Worm (Caenorhabditis elegans) whole organism, young adult: ENCODE data around the gene F42H10.2.
A peak's percentile ranks its signal among the peaks of the same experiment; 100 is the strongest.

Experiments
- B0019.2 ChIP-seq: fragments of 200-800 bp; sonication (Bioruptor generic); conservative IDR thresholded peaks from 2 replicates; pipeline ENCODE4 v1.3.6; 2022; ENCODE audit warnings: missing genetic modification reagents, missing genetic modification characterization, missing compliant biosample characterization
- B0336.3 ChIP-seq: fragments of 200-800 bp; sonication (Bioruptor generic); IDR thresholded peaks from 2 replicates; pipeline ENCODE4 v1.3.6; 2022; ENCODE audit warnings: missing genetic modification characterization, missing compliant biosample characterization
- C06A6.2 ChIP-seq: fragments of 200-800 bp; sonication (Bioruptor generic); conservative IDR thresholded peaks from 2 replicates; pipeline ENCODE4 v1.3.6; 2022; ENCODE audit warnings: missing genetic modification characterization, missing compliant biosample characterization
- C17E4.6 ChIP-seq: fragments of 200-800 bp; sonication (Bioruptor generic); IDR thresholded peaks from 2 replicates; pipeline ENCODE4 v1.3.6; 2022; ENCODE audit warnings: missing genetic modification reagents, missing genetic modification characterization, missing compliant biosample characterization
- F39B2.1 ChIP-seq: fragments of 200-800 bp; sonication (Bioruptor generic); IDR thresholded peaks from 2 replicates; pipeline ENCODE4 v1.3.6; 2022; ENCODE audit warnings: missing genetic modification reagents, missing genetic modification characterization, missing compliant biosample characterization
- F55B11.4 ChIP-seq: sonication (generic microtip); optimal IDR thresholded peaks from 2 replicates; lab custom pipeline; 2016; ENCODE audit warnings: missing compliant biosample characterization, missing genetic modification characterization, borderline replicate concordance; ENCODE audit not compliant: insufficient read depth
- F57C9.4 ChIP-seq: sonication (generic microtip); optimal IDR thresholded peaks from 2 replicates; lab custom pipeline; 2017; ENCODE audit warnings: mild to moderate bottlenecking, missing genetic modification characterization, missing compliant biosample characterization
- K12H6.12 ChIP-seq: fragments of 200-800 bp; sonication (Bioruptor generic); optimal IDR thresholded peaks from 2 replicates; lab custom pipeline; 2018; ENCODE audit warnings: mild to moderate bottlenecking, missing genetic modification characterization, missing compliant biosample characterization
- T26A5.8 ChIP-seq: sonication (generic microtip); optimal IDR thresholded peaks from 2 replicates; lab custom pipeline; 2016; ENCODE audit warnings: missing genetic modification characterization, missing compliant biosample characterization
- Y53G8AR.9 ChIP-seq: fragments of 200-800 bp; sonication (Bioruptor generic); conservative IDR thresholded peaks from 2 replicates; pipeline ENCODE4 v1.3.6; 2022; ENCODE audit warnings: missing genetic modification reagents, missing genetic modification characterization, missing compliant biosample characterization
- Y56A3A.18 ChIP-seq: fragments of 200-800 bp; sonication (Bioruptor generic); IDR thresholded peaks from 2 replicates; pipeline ENCODE4 v1.3.6; 2022; ENCODE audit warnings: missing genetic modification reagents, missing genetic modification characterization, missing compliant biosample characterization
- Y79H2A.3 ChIP-seq: fragments of 200-800 bp; sonication (Bioruptor generic); conservative IDR thresholded peaks from 2 replicates; pipeline ENCODE4 v1.3.6; 2022; ENCODE audit warnings: missing genetic modification reagents, missing genetic modification characterization, missing compliant biosample characterization
- Y95B8A.8 ChIP-seq: fragments of 200-800 bp; sonication (Bioruptor generic); IDR thresholded peaks from 2 replicates; pipeline ENCODE4 v1.3.6; 2022; ENCODE audit warnings: missing genetic modification reagents, missing genetic modification characterization, missing compliant biosample characterization
- ZK185.1 ChIP-seq: sonication (generic microtip); optimal IDR thresholded peaks from 2 replicates; lab custom pipeline; 2016; ENCODE audit warnings: mild to moderate bottlenecking, missing genetic modification characterization, missing compliant biosample characterization; ENCODE audit not compliant: poor library complexity, severe bottlenecking
- akir-1 ChIP-seq: fragments of 200-800 bp; sonication (Bioruptor generic); optimal IDR thresholded peaks from 2 replicates; lab custom pipeline; 2018; ENCODE audit warnings: mild to moderate bottlenecking, missing genetic modification characterization, moderate library complexity, missing compliant biosample characterization
- atf-7 ChIP-seq: sonication (generic microtip); optimal IDR thresholded peaks from 2 replicates; lab custom pipeline; 2017; ENCODE audit warnings: mild to moderate bottlenecking, missing genetic modification characterization, missing compliant biosample characterization
- attf-5 ChIP-seq: fragments of 200-800 bp; sonication (Bioruptor generic); optimal IDR thresholded peaks from 2 replicates; lab custom pipeline; 2018; ENCODE audit warnings: mild to moderate bottlenecking, missing genetic modification characterization, missing compliant biosample characterization
- bed-2 ChIP-seq: fragments of 200-800 bp; sonication (Bioruptor generic); IDR thresholded peaks from 2 replicates; pipeline ENCODE4 v1.3.6; 2022; ENCODE audit warnings: missing genetic modification reagents, missing genetic modification characterization, missing compliant biosample characterization
- cebp-2 ChIP-seq: fragments of 200-800 bp; sonication (Bioruptor generic); IDR thresholded peaks from 2 replicates; pipeline ENCODE4 v1.3.6; 2022; ENCODE audit warnings: missing genetic modification characterization, missing compliant biosample characterization
- ceh-100 ChIP-seq: fragments of 200-800 bp; sonication (Bioruptor generic); IDR thresholded peaks from 2 replicates; pipeline ENCODE4 v1.3.6; 2022; ENCODE audit warnings: missing genetic modification reagents, missing genetic modification characterization, missing compliant biosample characterization
- ceh-40 ChIP-seq: fragments of 200-800 bp; sonication (Bioruptor generic); IDR thresholded peaks from 2 replicates; pipeline ENCODE4 v1.3.6; 2022; ENCODE audit warnings: missing genetic modification characterization, missing compliant biosample characterization
- dox-1 ChIP-seq: fragments of 200-800 bp; sonication (Bioruptor generic); IDR thresholded peaks from 2 replicates; pipeline ENCODE4 v1.3.6; 2022; ENCODE audit warnings: missing genetic modification reagents, missing genetic modification characterization, missing compliant biosample characterization
- dpff-1 ChIP-seq: sonication (generic microtip); optimal IDR thresholded peaks from 2 replicates; lab custom pipeline; 2017; ENCODE audit warnings: mild to moderate bottlenecking, missing genetic modification characterization, missing compliant biosample characterization
- efl-1 ChIP-seq: fragments of 150-350 bp; optimal IDR thresholded peaks from 2 replicates; lab custom pipeline; 2014; ENCODE audit warnings: missing biosample characterization, missing genetic modification reagents, missing genetic modification characterization
- egl-18 ChIP-seq: fragments of 200-800 bp; sonication (Bioruptor generic); IDR thresholded peaks from 2 replicates; pipeline ENCODE4 v1.3.6; 2022; ENCODE audit warnings: missing genetic modification reagents, missing genetic modification characterization, missing compliant biosample characterization
- ets-4 ChIP-seq: fragments of 200-800 bp; sonication (Bioruptor generic); optimal IDR thresholded peaks from 2 replicates; lab custom pipeline; 2018; ENCODE audit warnings: mild to moderate bottlenecking, missing genetic modification characterization, missing compliant biosample characterization
- hsf-1 ChIP-seq: fragments of 200-800 bp; sonication (Bioruptor generic); IDR thresholded peaks from 2 replicates; pipeline ENCODE4 v1.3.6; 2022; ENCODE audit warnings: missing genetic modification reagents, missing genetic modification characterization, missing compliant biosample characterization
- let-526 ChIP-seq: fragments of 200-800 bp; sonication (Bioruptor generic); IDR thresholded peaks from 2 replicates; pipeline ENCODE4 v1.3.6; 2022; ENCODE audit warnings: missing genetic modification reagents, missing genetic modification characterization, missing compliant biosample characterization
- lin-26 ChIP-seq: fragments of 200-800 bp; sonication (Bioruptor generic); IDR thresholded peaks from 2 replicates; pipeline ENCODE4 v1.3.6; 2022; ENCODE audit warnings: missing genetic modification reagents, missing genetic modification characterization, missing compliant biosample characterization
- lin-35 ChIP-seq, 3 experiments: fragments of 150-350 bp in 2 of 3; sonication (generic microtip) in 1 of 3; optimal IDR thresholded peaks; 2 replicates each; lab custom pipeline; 2014 to 2018; ENCODE audit warnings: missing biosample characterization in 3 of 3, missing genetic modification characterization in 3 of 3, missing genetic modification reagents in 3 of 3
- lin-40 ChIP-seq: sonication (generic microtip); optimal IDR thresholded peaks from 2 replicates; lab custom pipeline; 2016; ENCODE audit warnings: missing genetic modification characterization, mild to moderate bottlenecking, missing compliant biosample characterization, missing genotype, missing genetic modification reagents
- lir-1 ChIP-seq: fragments of 200-800 bp; sonication (Bioruptor generic); conservative IDR thresholded peaks from 2 replicates; pipeline ENCODE4 v1.3.6; 2022; ENCODE audit warnings: missing genetic modification reagents, missing genetic modification characterization, missing compliant biosample characterization
- lsl-1 ChIP-seq: fragments of 200-800 bp; sonication (Bioruptor generic); optimal IDR thresholded peaks from 2 replicates; lab custom pipeline; 2018; ENCODE audit warnings: mild to moderate bottlenecking, missing genetic modification characterization, moderate library complexity, missing compliant biosample characterization
- madf-10 ChIP-seq: sonication (generic microtip); optimal IDR thresholded peaks from 2 replicates; lab custom pipeline; 2016; ENCODE audit warnings: mild to moderate bottlenecking, missing genetic modification characterization, missing compliant biosample characterization
- mcd-1 ChIP-seq: fragments of 200-800 bp; sonication (Bioruptor generic); IDR thresholded peaks from 2 replicates; pipeline ENCODE4 v1.3.6; 2022; ENCODE audit warnings: missing genetic modification reagents, missing genetic modification characterization, missing compliant biosample characterization
- nfya-1 ChIP-seq: sonication (generic microtip); optimal IDR thresholded peaks from 2 replicates; lab custom pipeline; 2017; ENCODE audit warnings: antibody characterized with exemption, missing compliant biosample characterization, missing genetic modification characterization, borderline replicate concordance; ENCODE audit not compliant: insufficient read depth
- nhr-179 ChIP-seq: sonication (generic microtip); optimal IDR thresholded peaks from 2 replicates; lab custom pipeline; 2016; ENCODE audit warnings: mild to moderate bottlenecking, missing genetic modification characterization, missing compliant biosample characterization
- nhr-80 ChIP-seq: sonication (generic microtip); optimal IDR thresholded peaks from 2 replicates; lab custom pipeline; 2016; ENCODE audit warnings: missing genetic modification characterization, missing compliant biosample characterization
- rec-8 ChIP-seq, 2 experiments: sonication (generic microtip); optimal IDR thresholded peaks; 2 replicates each; lab custom pipeline; 2016; ENCODE audit warnings: mild to moderate bottlenecking in 2 of 2, missing genetic modification characterization in 2 of 2, missing genetic modification reagents in 2 of 2, missing genotype in 2 of 2, missing biosample characterization in 1 of 2, missing compliant biosample characterization in 1 of 2, moderate library complexity in 1 of 2
- rpc-1 ChIP-seq, 2 experiments: fragments of 150-350 bp in 1 of 2; sonication (generic microtip) in 1 of 2; optimal IDR thresholded peaks; 2 replicates each; lab custom pipeline; 2014 to 2018; ENCODE audit warnings: missing biosample characterization in 1 of 2, missing genetic modification characterization in 1 of 2, missing genetic modification reagents in 1 of 2, missing genotype in 1 of 2
- snpc-3.4 ChIP-seq: sonication (generic microtip); optimal IDR thresholded peaks from 2 replicates; lab custom pipeline; 2017; ENCODE audit warnings: missing genetic modification characterization, mild to moderate bottlenecking, missing compliant biosample characterization, antibody characterized with exemption, moderate library complexity, missing genotype, missing genetic modification reagents
- somi-1 ChIP-seq: fragments of 200-800 bp; sonication (Bioruptor generic); optimal IDR thresholded peaks from 2 replicates; lab custom pipeline; 2018; ENCODE audit warnings: mild to moderate bottlenecking, missing genetic modification characterization, missing compliant biosample characterization
- tbx-9 ChIP-seq: sonication (generic microtip); optimal IDR thresholded peaks from 2 replicates; lab custom pipeline; 2016; ENCODE audit warnings: borderline replicate concordance, missing genetic modification characterization, inconsistent platforms, missing compliant biosample characterization
- unc-130 ChIP-seq: sonication (generic microtip); optimal IDR thresholded peaks from 2 replicates; lab custom pipeline; 2016; ENCODE audit warnings: missing genetic modification reagents, missing genetic modification characterization, missing compliant biosample characterization
- ztf-22 ChIP-seq: fragments of 200-800 bp; sonication (Bioruptor generic); optimal IDR thresholded peaks from 2 replicates; lab custom pipeline; 2018; ENCODE audit warnings: mild to moderate bottlenecking, missing genetic modification characterization, moderate library complexity, missing compliant biosample characterization
- ztf-26 ChIP-seq: sonication (generic microtip); optimal IDR thresholded peaks from 2 replicates; lab custom pipeline; 2017; ENCODE audit warnings: missing genetic modification characterization, missing compliant biosample characterization
- ztf-28 ChIP-seq: fragments of 200-800 bp; sonication (Bioruptor generic); IDR thresholded peaks from 2 replicates; pipeline ENCODE4 v1.3.6; 2022; ENCODE audit warnings: missing genetic modification reagents, missing genetic modification characterization, missing compliant biosample characterization

Gene F42H10.2

ce11 chrIII:8443557-8444131 is 46.8 kb upstream of the F42H10.2 start, which contains the start of gene ufbp-1 (continued):
- TF ChIP-seq rec-8 (tag; optimal IDR thresholded peaks at IDR 0.05; lab: Kevin White, UChicago) (no peak), ztf-26 (tag; lab: Kevin White, UChicago) (peak; percentile 87), tbx-9 (tag; lab: Kevin White, UChicago) (no peak), nhr-80 (peak; percentile 44), C17E4.6 (peak; percentile 41; the same call in 1 of the 2 replicates), nfya-1 (no peak), Y79H2A.3 (no peak), lir-1 (GFP tag; lab: Robert Waterston, UW) (no peak), cebp-2 (GFP tag; lab: Robert Waterston, UW) (no peak; the same call in 1 of the 2 replicates), lin-40 (tag; lab: Kevin White, UChicago) (peak; percentile 36), hsf-1 (GFP tag; lab: Robert Waterston, UW) (peak; percentile 83), let-526 (no peak), lsl-1 (GFP tag; lab: Kevin White, UChicago) (peak; percentile 33), egl-18 (GFP tag; lab: Robert Waterston, UW) (0 out of 2 replicates have a peak, but pooled peaks have one; percentile 38), F55B11.4 (no peak), nhr-179 (tag; lab: Kevin White, UChicago) (no peak), snpc-3.4 (peak; percentile 53), dox-1 (GFP tag; lab: Robert Waterston, UW) (peak; percentile 70), rpc-1 (optimal IDR thresholded peaks at IDR 0.05; lab: Kevin White, UChicago) (no peak), rpc-1 (tag; optimal IDR thresholded peaks at IDR 0.05; lab: Kevin White, UChicago) (no peak), Y53G8AR.9 (peak; percentile 93), ceh-100 (GFP tag; lab: Robert Waterston, UW) (peak; percentile 22; the same call in 1 of the 2 replicates), C06A6.2 (0 out of 2 replicates have a peak, but pooled peaks have one; percentile 14), B0019.2 (GFP tag; lab: Robert Waterston, UW) (no peak), ceh-40 (GFP tag; lab: Robert Waterston, UW) (0 out of 2 replicates have a peak, but pooled peaks have one; percentile 61), ztf-22 (peak; percentile 59), ets-4 (GFP tag; lab: Kevin White, UChicago) (peak; percentile 64), efl-1 (GFP tag; lab: Kevin White, UChicago) (no peak), attf-5 (GFP tag; lab: Kevin White, UChicago) (peak; percentile 86), somi-1 (peak; percentile 40), lin-35 (GFP tag; optimal IDR thresholded peaks at IDR 0.05; lab: Kevin White, UChicago) (peak in 1 of 3 experiments; percentile 61), madf-10 (tag; lab: Kevin White, UChicago) (peak; percentile 57), dpff-1 (peak; percentile 99), Y56A3A.18 (GFP tag; lab: Robert Waterston, UW) (peak; percentile 91), akir-1 (GFP tag; lab: Kevin White, UChicago) (peak; percentile 27), mcd-1 (peak; percentile 57; the same call in 1 of the 2 replicates), F39B2.1 (GFP tag; lab: Robert Waterston, UW) (peak; percentile 53; the same call in 1 of the 2 replicates), Y95B8A.8 (no peak), F57C9.4 (tag; lab: Kevin White, UChicago) (peak; percentile 75), K12H6.12 (tag; lab: Kevin White, UChicago) (peak; percentile 83), ZK185.1 (peak; percentile 27), unc-130 (peak; percentile 63), bed-2 (GFP tag; lab: Robert Waterston, UW) (no peak), T26A5.8 (peak; percentile 77), B0336.3 (GFP tag; lab: Robert Waterston, UW) (peak; percentile 91), lin-26 (peak; percentile 70), atf-7 (peak; percentile 91), ztf-28 (no peak)
- TF ChIP-seq, all 124 proteins: peak for 68
